Worm (Caenorhabditis elegans) whole organism, L4 larva: Measurements from ENCODE around the gene ech-6.

Experiments
- D1046.2 ChIP-seq: fragments of 200-800 bp; sonication (Bioruptor generic); IDR thresholded peaks from 2 replicates; pipeline ENCODE4 v1.3.6; 2022; ENCODE audit warnings: missing genetic modification characterization, missing compliant biosample characterization
- F37D6.2 ChIP-seq: sonication (generic microtip); optimal IDR thresholded peaks from 2 replicates; lab custom pipeline; 2016; ENCODE audit warnings: mild to moderate bottlenecking, missing genetic modification characterization, missing compliant biosample characterization
- F44E2.7 ChIP-seq: fragments of 200-800 bp; sonication (Bioruptor generic); IDR thresholded peaks from 2 replicates; pipeline ENCODE4 v2.1.2; 2022; ENCODE audit warnings: missing genetic modification characterization, missing compliant biosample characterization
- aha-1 ChIP-seq: fragments of 150-350 bp; peaks from one replicate; lab custom pipeline; 2014; ENCODE audit warnings: missing biosample characterization, missing genetic modification characterization
- ama-1 ChIP-seq: fragments of 150-350 bp; optimal IDR thresholded peaks from 2 replicates; lab custom pipeline; 2014; ENCODE audit warnings: inconsistent platforms, mixed read lengths
- attf-4 ChIP-seq: sonication (generic microtip); optimal IDR thresholded peaks from 3 replicates; lab custom pipeline; 2017; ENCODE audit warnings: missing biosample characterization, missing genetic modification characterization
- ceh-28 ChIP-seq: fragments of 150-350 bp; optimal IDR thresholded peaks from 2 replicates; lab custom pipeline; 2014; ENCODE audit warnings: missing biosample characterization, missing genetic modification reagents, missing genetic modification characterization
- ceh-32 ChIP-seq: sonication (generic microtip); optimal IDR thresholded peaks from 2 replicates; lab custom pipeline; 2016; ENCODE audit warnings: mild to moderate bottlenecking, missing genetic modification characterization, missing compliant biosample characterization; ENCODE audit not compliant: poor library complexity
- ceh-44 ChIP-seq: fragments of 200-800 bp; sonication (Bioruptor generic); IDR thresholded peaks from 2 replicates; pipeline ENCODE4 v1.3.6; 2022; ENCODE audit warnings: missing genetic modification reagents, missing genetic modification characterization, missing compliant biosample characterization
- ceh-62 ChIP-seq: sonication (generic microtip); optimal IDR thresholded peaks from 2 replicates; lab custom pipeline; 2017; ENCODE audit warnings: missing biosample characterization, missing genetic modification characterization
- ces-1 ChIP-seq: fragments of 150-350 bp; sonication (generic microtip); optimal IDR thresholded peaks from 4 replicates; lab custom pipeline; 2014; ENCODE audit warnings: missing biosample characterization, missing genetic modification reagents, missing genetic modification characterization
- ctbp-1 ChIP-seq: fragments of 200-800 bp; sonication (Bioruptor generic); IDR thresholded peaks from 2 replicates; pipeline ENCODE4 v1.3.6; 2022; ENCODE audit warnings: missing genetic modification reagents, missing genetic modification characterization, missing compliant biosample characterization
- daf-12 ChIP-seq: fragments of 150-350 bp; optimal IDR thresholded peaks from 2 replicates; lab custom pipeline; 2014; ENCODE audit warnings: missing biosample characterization, missing genetic modification reagents, missing genetic modification characterization
- daf-16 ChIP-seq, 3 experiments: sonication (generic microtip); optimal IDR thresholded peaks; 2 replicates each; lab custom pipeline; 2016 to 2017; ENCODE audit warnings: missing genetic modification characterization in 3 of 3, missing genetic modification reagents in 3 of 3, mild to moderate bottlenecking in 2 of 3, missing compliant biosample characterization in 2 of 3, missing biosample characterization in 1 of 3, moderate library complexity in 1 of 3
- dmd-6 ChIP-seq: fragments of 200-800 bp; sonication (Bioruptor generic); IDR thresholded peaks from 2 replicates; pipeline ENCODE4 v1.3.6; 2022; ENCODE audit warnings: missing genetic modification reagents, missing genetic modification characterization, missing compliant biosample characterization
- dmd-9 ChIP-seq: fragments of 200-800 bp; sonication (Bioruptor generic); IDR thresholded peaks from 2 replicates; pipeline ENCODE4 v1.3.6; 2022; ENCODE audit warnings: missing genetic modification reagents, missing genetic modification characterization, missing compliant biosample characterization
- dpl-1 ChIP-seq: fragments of 150-350 bp; optimal IDR thresholded peaks from 2 replicates; lab custom pipeline; 2014; ENCODE audit warnings: missing biosample characterization, missing genetic modification reagents, missing genetic modification characterization
- dve-1 ChIP-seq: sonication (generic microtip); optimal IDR thresholded peaks from 2 replicates; lab custom pipeline; 2017; ENCODE audit warnings: antibody characterized with exemption, mild to moderate bottlenecking, missing genetic modification characterization, missing compliant biosample characterization; ENCODE audit not compliant: insufficient read depth
- fos-1 ChIP-seq: fragments of 150-350 bp; optimal IDR thresholded peaks from 2 replicates; lab custom pipeline; 2014; ENCODE audit warnings: missing biosample characterization, missing genetic modification characterization
- gei-8 ChIP-seq: fragments of 200-800 bp; sonication (Bioruptor generic); optimal IDR thresholded peaks from 2 replicates; lab custom pipeline; 2018; ENCODE audit warnings: mild to moderate bottlenecking, missing genetic modification characterization, missing compliant biosample characterization
- hif-1 ChIP-seq, 2 experiments: sonication (generic microtip); optimal IDR thresholded peaks; 2 replicates each; lab custom pipeline; 2016 to 2017; ENCODE audit warnings: missing compliant biosample characterization in 2 of 2, missing genetic modification characterization in 2 of 2, missing genetic modification reagents in 2 of 2, missing genotype in 2 of 2, mild to moderate bottlenecking in 1 of 2
- hlh-11 ChIP-seq: fragments of 200-800 bp; sonication (Bioruptor generic); optimal IDR thresholded peaks from 2 replicates; lab custom pipeline; 2018; ENCODE audit warnings: mild to moderate bottlenecking, missing genetic modification characterization, missing compliant biosample characterization
- hlh-30 ChIP-seq: sonication (generic microtip); optimal IDR thresholded peaks from 2 replicates; lab custom pipeline; 2017; ENCODE audit warnings: antibody characterized with exemption, mild to moderate bottlenecking, missing genetic modification characterization, missing compliant biosample characterization; ENCODE audit not compliant: insufficient read depth
- hmg-1.1 ChIP-seq: fragments of 200-800 bp; sonication (Bioruptor generic); IDR thresholded peaks from 2 replicates; pipeline ENCODE4 v1.3.6; 2022; ENCODE audit warnings: missing genetic modification reagents, missing genetic modification characterization, missing compliant biosample characterization
- jun-1 ChIP-seq: fragments of 150-350 bp; optimal IDR thresholded peaks from 2 replicates; lab custom pipeline; 2014; ENCODE audit warnings: missing biosample characterization, missing genetic modification reagents, missing genetic modification characterization
- lin-1 ChIP-seq: fragments of 200-800 bp; sonication (Bioruptor generic); IDR thresholded peaks from 2 replicates; pipeline ENCODE4 v1.3.6; 2022; ENCODE audit warnings: missing genetic modification reagents, missing genetic modification characterization, missing compliant biosample characterization
- lin-15B ChIP-seq: fragments of 150-350 bp; sonication (generic microtip); optimal IDR thresholded peaks from 3 replicates; lab custom pipeline; 2014; ENCODE audit warnings: missing biosample characterization, missing genetic modification characterization
- lin-29 ChIP-seq: fragments of 200-800 bp; sonication (Bioruptor generic); IDR thresholded peaks from 2 replicates; pipeline ENCODE4 v1.3.6; 2022; ENCODE audit warnings: missing genetic modification reagents, missing genetic modification characterization, missing compliant biosample characterization
- lin-39 ChIP-seq: fragments of 150-350 bp; optimal IDR thresholded peaks from 2 replicates; lab custom pipeline; 2014; ENCODE audit warnings: missing biosample characterization, missing genetic modification reagents, missing genetic modification characterization
- lsy-2 ChIP-seq, 2 experiments: fragments of 150-350 bp in 1 of 2; sonication (generic microtip) in 1 of 2; optimal IDR thresholded peaks; 2 replicates each; lab custom pipeline; 2014 to 2017; ENCODE audit warnings: missing biosample characterization in 2 of 2, missing genetic modification characterization in 2 of 2
- mdl-1 ChIP-seq, 2 experiments: fragments of 150-350 bp in 1 of 2; sonication (generic microtip) in 1 of 2; optimal IDR thresholded peaks; 2 replicates each; lab custom pipeline; 2014 to 2017; ENCODE audit warnings: missing biosample characterization in 2 of 2, missing genetic modification characterization in 2 of 2
- mep-1 ChIP-seq: fragments of 150-350 bp; sonication (generic microtip); optimal IDR thresholded peaks from 3 replicates; lab custom pipeline; 2014; ENCODE audit warnings: missing biosample characterization, missing genetic modification characterization
- mxl-2 ChIP-seq: fragments of 200-800 bp; sonication (Bioruptor generic); conservative IDR thresholded peaks from 2 replicates; pipeline ENCODE4 v1.3.6; 2022; ENCODE audit warnings: missing genetic modification reagents, missing genetic modification characterization, missing compliant biosample characterization
- mxl-3 ChIP-seq: fragments of 200-800 bp; sonication (Bioruptor generic); optimal IDR thresholded peaks from 2 replicates; lab custom pipeline; 2018; ENCODE audit warnings: mild to moderate bottlenecking, missing genetic modification characterization, missing compliant biosample characterization
- nhr-102 ChIP-seq: sonication (generic microtip); optimal IDR thresholded peaks from 2 replicates; lab custom pipeline; 2016; ENCODE audit warnings: mild to moderate bottlenecking, missing genetic modification characterization, moderate library complexity, missing compliant biosample characterization
- nhr-237 ChIP-seq: sonication (generic microtip); optimal IDR thresholded peaks from 2 replicates; lab custom pipeline; 2017; ENCODE audit warnings: missing biosample characterization, missing genetic modification characterization
- nhr-25 ChIP-seq: sonication (generic microtip); optimal IDR thresholded peaks from 2 replicates; lab custom pipeline; 2017; ENCODE audit warnings: missing genetic modification characterization, mild to moderate bottlenecking, missing compliant biosample characterization, antibody characterized with exemption, moderate library complexity, borderline replicate concordance; ENCODE audit not compliant: insufficient read depth
- nhr-28 ChIP-seq: fragments of 150-350 bp; optimal IDR thresholded peaks from 2 replicates; lab custom pipeline; 2014; ENCODE audit warnings: missing biosample characterization, missing genetic modification characterization
- nhr-41 ChIP-seq: fragments of 200-800 bp; sonication (Bioruptor generic); IDR thresholded peaks from 2 replicates; pipeline ENCODE4 v1.3.6; 2022; ENCODE audit warnings: missing genetic modification reagents, missing genetic modification characterization, missing compliant biosample characterization
- nhr-48 ChIP-seq: sonication (generic microtip); optimal IDR thresholded peaks from 2 replicates; lab custom pipeline; 2016; ENCODE audit warnings: mild to moderate bottlenecking, missing genetic modification characterization, missing compliant biosample characterization
- nhr-77 ChIP-seq: fragments of 150-350 bp; optimal IDR thresholded peaks from 2 replicates; lab custom pipeline; 2014; ENCODE audit warnings: missing biosample characterization, missing genetic modification characterization
- php-3 ChIP-seq: fragments of 200-800 bp; sonication (Bioruptor generic); IDR thresholded peaks from 2 replicates; pipeline ENCODE4 v1.3.6; 2022; ENCODE audit warnings: missing genetic modification reagents, missing genetic modification characterization, missing compliant biosample characterization
- pqm-1 ChIP-seq: sonication (generic microtip); optimal IDR thresholded peaks from 2 replicates; lab custom pipeline; 2017; ENCODE audit warnings: missing biosample characterization, missing genetic modification characterization
- sdz-12 ChIP-seq: fragments of 200-800 bp; sonication (Bioruptor generic); optimal IDR thresholded peaks from 2 replicates; lab custom pipeline; 2018; ENCODE audit warnings: mild to moderate bottlenecking, missing genetic modification characterization, missing compliant biosample characterization
- tra-1 ChIP-seq: fragments of 200-800 bp; sonication (Bioruptor generic); IDR thresholded peaks from 2 replicates; pipeline ENCODE4 v1.3.6; 2022; ENCODE audit warnings: missing genetic modification reagents, missing genetic modification characterization, missing compliant biosample characterization
- zfp-3 ChIP-seq: fragments of 200-800 bp; sonication (Bioruptor generic); conservative IDR thresholded peaks from 2 replicates; pipeline ENCODE4 v1.3.6; 2022; ENCODE audit warnings: missing genetic modification reagents, missing genetic modification characterization, missing compliant biosample characterization

ech-6 gene

ce11 chrIII:9721991-9722390 is 30.7 kb downstream of the ech-6 start:
- TF ChIP-seq F44E2.7: no peak
- peak; percentile 91 for TF ChIP-seq dmd-6 (GFP tag; lab: Robert Waterston, UW)
- peak; percentile 94 for TF ChIP-seq php-3 (GFP tag; lab: Robert Waterston, UW)
- no peak for TF ChIP-seq lin-29 (GFP tag; lab: Robert Waterston, UW)
- no peak for TF ChIP-seq hif-1 (tag; optimal IDR thresholded peaks at IDR 0.05; lab: Kevin White, UChicago)
- TF ChIP-seq ama-1 (lab: Kevin White, UChicago): no peak
- TF ChIP-seq nhr-77: peak; percentile 77
- TF ChIP-seq nhr-102: peak; percentile 13
- TF ChIP-seq dve-1 (tag; lab: Kevin White, UChicago): peak; percentile 73
- TF ChIP-seq tra-1 (GFP tag; lab: Robert Waterston, UW): 0 out of 2 replicates have a peak, but pooled peaks have one; percentile 56
- TF ChIP-seq mdl-1 (tag; optimal IDR thresholded peaks at IDR 0.05; lab: Kevin White, UChicago): peak in 1 of 2 experiments; percentile 34
- peak; percentile 27 for TF ChIP-seq nhr-48 (tag; lab: Kevin White, UChicago)
- TF ChIP-seq nhr-41: no peak; the same call in 1 of the 2 replicates
- TF ChIP-seq nhr-25 (tag; lab: Kevin White, UChicago): no peak
- TF ChIP-seq hlh-11: peak; percentile 84
- TF ChIP-seq nhr-28 (tag; lab: Kevin White, UChicago): peak; percentile 95
- no peak for TF ChIP-seq daf-16 (GFP tag; optimal IDR thresholded peaks at IDR 0.05; lab: Kevin White, UChicago)
- TF ChIP-seq daf-16 (tag; optimal IDR thresholded peaks at IDR 0.05; lab: Kevin White, UChicago): peak; percentile 89
- peak; percentile 98 for TF ChIP-seq pqm-1 (tag; lab: Kevin White, UChicago)
- peak; percentile 36 for TF ChIP-seq hlh-30 (tag; lab: Kevin White, UChicago)
- TF ChIP-seq, all 104 proteins: peak for 13

DNA sequence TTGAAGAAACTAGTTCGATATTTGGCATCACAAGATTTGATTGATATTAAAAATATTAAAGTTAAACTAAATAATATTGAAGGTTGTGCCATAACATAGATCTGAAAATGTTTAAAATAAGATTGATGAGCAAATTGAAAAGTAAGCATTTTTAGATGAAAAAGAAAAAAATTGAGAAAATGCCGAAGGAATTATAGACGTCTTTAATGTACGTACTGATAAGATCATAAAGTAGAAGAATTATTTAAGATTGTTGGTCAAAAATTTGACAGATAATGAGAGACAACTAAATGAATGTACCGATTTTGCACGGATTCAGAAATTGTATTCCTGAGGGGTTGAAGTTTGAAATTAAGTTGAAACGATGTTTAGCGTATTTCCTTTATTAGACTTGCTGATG is 32.5 kb downstream of the ech-6 start, which contains the start of gene ncx-7:
Gene ncx-7 (minus strand): TSS at position 101 of the 400 bp plus-strand sequence.
- no peak for TF ChIP-seq lsy-2 (tag; optimal IDR thresholded peaks at IDR 0.05; lab: Kevin White, UChicago)
- no peak for TF ChIP-seq sdz-12 (GFP tag; lab: Kevin White, UChicago)
- no peak for TF ChIP-seq ctbp-1 (GFP tag; lab: Robert Waterston, UW)
- peak; percentile 6 for TF ChIP-seq pqm-1 (tag; lab: Kevin White, UChicago)
- TF ChIP-seq nhr-25 (tag; lab: Kevin White, UChicago): no peak
- no peak for TF ChIP-seq fos-1

DNA sequence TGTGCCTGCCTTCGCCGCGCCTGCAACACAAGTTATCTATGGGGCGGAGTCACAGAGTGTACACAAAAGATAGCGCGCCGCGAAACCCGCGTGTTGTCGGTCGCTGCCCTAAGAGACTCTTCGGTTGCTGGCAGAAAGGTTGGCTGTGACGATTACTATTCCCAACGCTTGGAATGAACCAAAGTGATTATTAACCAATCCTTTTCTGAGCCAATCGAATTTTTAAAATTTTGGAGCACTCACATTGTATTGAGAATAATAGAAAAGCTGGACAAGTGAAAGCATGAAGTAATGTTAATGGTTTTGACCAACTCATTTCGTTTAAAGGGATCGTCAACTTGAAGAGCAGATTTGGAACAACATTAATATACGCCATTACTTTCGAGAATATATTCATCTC is 35.4 kb downstream of the ech-6 start:
- no peak for TF ChIP-seq ceh-44 (GFP tag; lab: Robert Waterston, UW)
- TF ChIP-seq dmd-9 (GFP tag; lab: Robert Waterston, UW): no peak
- peak; percentile 30 for TF ChIP-seq dpl-1
- TF ChIP-seq daf-12 (tag; lab: Kevin White, UChicago): no peak
- TF ChIP-seq ces-1 (GFP tag; lab: Kevin White, UChicago): no peak
- peak; percentile 60 for TF ChIP-seq aha-1
- TF ChIP-seq ceh-62 (tag; lab: Kevin White, UChicago): no peak
- TF ChIP-seq mep-1: peak; percentile 59
- peak; percentile 7 for TF ChIP-seq jun-1 (tag; lab: Kevin White, UChicago)
- no peak for TF ChIP-seq D1046.2 (GFP tag; lab: Robert Waterston, UW)
- no peak for TF ChIP-seq mxl-3 (GFP tag; lab: Kevin White, UChicago)
- TF ChIP-seq lin-1 (GFP tag; lab: Robert Waterston, UW): peak; percentile 82; the same call in 1 of the 2 replicates
- TF ChIP-seq hlh-30 (tag; lab: Kevin White, UChicago): peak; percentile 68
- no peak for TF ChIP-seq lin-39 (tag; lab: Kevin White, UChicago)
- TF ChIP-seq ceh-28 (tag; lab: Kevin White, UChicago): no peak
- peak; percentile 40 for TF ChIP-seq nhr-28 (tag; lab: Kevin White, UChicago)
- peak; percentile 25 for TF ChIP-seq attf-4 (tag; lab: Kevin White, UChicago)
- no peak for TF ChIP-seq F37D6.2
- peak; percentile 46 for TF ChIP-seq lin-15B
- TF ChIP-seq nhr-41: no peak
- no peak; the same call in 1 of the 2 replicates for TF ChIP-seq hmg-1.1 (GFP tag; lab: Robert Waterston, UW)
- peak; percentile 49; the same call in 1 of the 2 replicates for TF ChIP-seq php-3 (GFP tag; lab: Robert Waterston, UW)
- no peak for TF ChIP-seq zfp-3 (GFP tag; lab: Robert Waterston, UW)
- TF ChIP-seq nhr-237: no peak
- no peak for TF ChIP-seq mxl-2 (GFP tag; lab: Robert Waterston, UW)
- no peak for TF ChIP-seq ceh-32 (tag; lab: Kevin White, UChicago)
- TF ChIP-seq gei-8 (GFP tag; lab: Kevin White, UChicago): no peak
- TF ChIP-seq ama-1 (lab: Kevin White, UChicago): peak; percentile 94
